Fruit fly (Drosophila melanogaster) S2 (cell line): ENCODE data around the gene COX7AL2.

Experiments used
- CG8478 ChIP-seq: fragments of >200 bp; optimal IDR thresholded peaks from 2 replicates; lab custom pipeline; 2018
- CTCF ChIP-seq, 2 experiments: fragments of >200 bp; optimal IDR thresholded peaks; 2 replicates each; lab custom pipeline; 2018

dm6 chr2L:2179366-2179765 lies 18.3 kb downstream of the COX7AL2 start:
- TF ChIP-seq CG8478 (lab: Kevin White, UChicago) (no peak), CTCF (optimal IDR thresholded peaks at IDR 0.05; lab: Kevin White, UChicago) (no peak)
